Worm (Caenorhabditis elegans) whole organism, mixed stage, embryonic: Measurements from ENCODE around the gene C40A11.7.

Experiments
- ceh-39 ChIP-seq: fragments of 150-350 bp; optimal IDR thresholded peaks from 2 replicates; lab custom pipeline; 2014; ENCODE audit warnings: missing biosample characterization, missing genetic modification characterization
- ceh-43 ChIP-seq: fragments of 200-800 bp; sonication (Bioruptor generic); optimal IDR thresholded peaks from 2 replicates; lab custom pipeline; 2018; ENCODE audit warnings: mild to moderate bottlenecking, missing genetic modification characterization, moderate library complexity, missing compliant biosample characterization
- ceh-83 ChIP-seq: fragments of 200-800 bp; sonication (Bioruptor generic); optimal IDR thresholded peaks from 2 replicates; lab custom pipeline; 2018; ENCODE audit warnings: mild to moderate bottlenecking, missing genetic modification characterization, missing compliant biosample characterization
- cnd-1 ChIP-seq: fragments of 200-800 bp; sonication (Bioruptor generic); optimal IDR thresholded peaks from 2 replicates; lab custom pipeline; 2018; ENCODE audit warnings: mild to moderate bottlenecking, missing genetic modification characterization, missing compliant biosample characterization
- drap-1 ChIP-seq: fragments of 200-800 bp; sonication (Bioruptor generic); optimal IDR thresholded peaks from 3 replicates; lab custom pipeline; 2018; ENCODE audit warnings: mild to moderate bottlenecking, missing genetic modification characterization, missing compliant biosample characterization
- elt-1 ChIP-seq: sonication (generic microtip); optimal IDR thresholded peaks from 2 replicates; lab custom pipeline; 2017; ENCODE audit warnings: missing genetic modification characterization, mild to moderate bottlenecking, missing compliant biosample characterization, antibody characterized with exemption, moderate library complexity, borderline replicate concordance; ENCODE audit not compliant: insufficient read depth
- elt-3 ChIP-seq: fragments of 150-350 bp; optimal IDR thresholded peaks from 2 replicates; lab custom pipeline; 2014; ENCODE audit warnings: missing biosample characterization, missing genetic modification characterization
- flh-1 ChIP-seq: fragments of 200-800 bp; sonication (Bioruptor generic); optimal IDR thresholded peaks from 2 replicates; lab custom pipeline; 2018; ENCODE audit warnings: mild to moderate bottlenecking, missing genetic modification characterization, moderate library complexity, missing compliant biosample characterization
- hlh-1 ChIP-seq: fragments of 150-350 bp; optimal IDR thresholded peaks from 2 replicates; lab custom pipeline; 2014; ENCODE audit warnings: missing biosample characterization, missing genetic modification reagents, missing genetic modification characterization
- lin-32 ChIP-seq: fragments of 200-800 bp; sonication (Bioruptor generic); optimal IDR thresholded peaks from 2 replicates; lab custom pipeline; 2018; ENCODE audit warnings: mild to moderate bottlenecking, missing genetic modification characterization, missing compliant biosample characterization
- mep-1 ChIP-seq: fragments of 150-350 bp; optimal IDR thresholded peaks from 2 replicates; lab custom pipeline; 2017; ENCODE audit warnings: missing biosample characterization, missing genetic modification reagents, missing genetic modification characterization, inconsistent platforms
- mls-2 ChIP-seq: sonication (generic microtip); optimal IDR thresholded peaks from 2 replicates; lab custom pipeline; 2016; ENCODE audit warnings: mild to moderate bottlenecking, missing genetic modification characterization, moderate library complexity, missing compliant biosample characterization
- nhr-12 ChIP-seq: fragments of 150-350 bp; optimal IDR thresholded peaks from 2 replicates; lab custom pipeline; 2014; ENCODE audit warnings: missing biosample characterization, missing genetic modification characterization
- nhr-2 ChIP-seq: fragments of 150-350 bp; optimal IDR thresholded peaks from 2 replicates; lab custom pipeline; 2014; ENCODE audit warnings: missing biosample characterization, missing genetic modification characterization
- nhr-237 ChIP-seq: fragments of 150-350 bp; optimal IDR thresholded peaks from 2 replicates; lab custom pipeline; 2014; ENCODE audit warnings: missing biosample characterization, missing genetic modification characterization
- nhr-28 ChIP-seq: fragments of 150-350 bp; optimal IDR thresholded peaks from 2 replicates; lab custom pipeline; 2014; ENCODE audit warnings: missing biosample characterization, missing genetic modification characterization
- nhr-76 ChIP-seq: sonication (generic microtip); optimal IDR thresholded peaks from 2 replicates; lab custom pipeline; 2017; ENCODE audit warnings: missing biosample characterization, missing genetic modification characterization
- pha-4 ChIP-seq: fragments of 150-350 bp; optimal IDR thresholded peaks from 2 replicates; lab custom pipeline; 2018; ENCODE audit warnings: missing biosample characterization, missing genetic modification reagents, missing genetic modification characterization
- sem-2 ChIP-seq: fragments of 200-800 bp; sonication (Bioruptor generic); optimal IDR thresholded peaks from 2 replicates; lab custom pipeline; 2018; ENCODE audit warnings: mild to moderate bottlenecking, missing genetic modification characterization, missing compliant biosample characterization
- snpc-4 ChIP-seq: fragments of 150-350 bp; optimal IDR thresholded peaks from 2 replicates; lab custom pipeline; 2014; ENCODE audit warnings: missing biosample characterization, missing genetic modification characterization
- unc-39 ChIP-seq: fragments of 150-350 bp; optimal IDR thresholded peaks from 2 replicates; lab custom pipeline; 2014; ENCODE audit warnings: missing biosample characterization, missing genetic modification characterization
- unc-62 ChIP-seq: fragments of 150-350 bp; optimal IDR thresholded peaks from 2 replicates; lab custom pipeline; 2014; ENCODE audit warnings: missing biosample characterization, missing genetic modification reagents, missing genetic modification characterization
- ztf-11 ChIP-seq: fragments of 150-350 bp; optimal IDR thresholded peaks from 2 replicates; lab custom pipeline; 2014; ENCODE audit warnings: missing biosample characterization, missing genetic modification characterization

Gene C40A11.7

DNA sequence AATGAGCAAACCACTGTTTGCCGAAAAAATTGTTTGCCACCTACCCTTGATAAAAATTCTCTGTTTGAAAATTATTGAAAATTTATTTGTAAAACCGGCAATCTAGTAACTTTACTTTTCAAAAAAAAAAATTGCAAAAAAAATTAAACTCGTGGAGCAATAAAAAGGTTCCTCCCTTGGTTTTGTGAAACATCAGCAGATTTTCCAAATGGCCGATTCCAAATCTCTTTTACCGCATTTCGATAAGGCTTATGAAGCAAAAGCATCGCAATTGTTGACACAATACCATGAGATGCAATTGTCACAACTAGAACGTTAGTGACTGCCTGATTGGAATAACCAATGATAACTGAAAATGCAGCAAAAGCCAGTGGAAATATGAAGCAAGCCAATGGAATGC is 35.9 kb downstream of the C40A11.7 start:
- TF ChIP-seq sem-2 (GFP tag; lab: Kevin White, UChicago) (no peak), ceh-83 (GFP tag; lab: Kevin White, UChicago) (no peak), unc-62 (GFP tag; lab: Kevin White, UChicago) (no peak), unc-39 (tag; lab: Kevin White, UChicago) (no peak), nhr-2 (tag; lab: Kevin White, UChicago) (no peak), nhr-237 (tag; lab: Kevin White, UChicago) (no peak), hlh-1 (tag; lab: Kevin White, UChicago) (no peak)

DNA sequence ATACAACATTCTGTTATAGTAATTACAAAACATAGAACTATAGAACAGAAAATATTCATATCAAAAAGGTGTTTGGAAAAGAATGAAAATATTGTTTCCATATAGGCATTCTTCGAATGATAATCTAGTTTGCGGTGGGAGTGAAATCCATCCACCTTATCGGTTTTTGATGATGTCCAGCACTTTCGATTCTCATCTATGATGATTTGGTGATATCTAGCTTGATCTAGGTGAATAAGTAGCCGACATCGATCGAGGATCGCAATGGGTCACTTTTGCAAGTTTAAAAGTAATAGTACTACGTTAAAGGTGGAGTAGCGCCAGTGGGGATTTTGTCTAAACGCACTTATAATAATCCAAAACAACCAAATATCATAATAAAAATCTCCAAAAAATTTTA is 37.4 kb downstream of the C40A11.7 start, which contains the start of gene R52.6:
Gene R52.6 (minus strand): TSS at position 101 of the 400 bp plus-strand sequence.
- TF ChIP-seq ztf-11, result no peak

DNA sequence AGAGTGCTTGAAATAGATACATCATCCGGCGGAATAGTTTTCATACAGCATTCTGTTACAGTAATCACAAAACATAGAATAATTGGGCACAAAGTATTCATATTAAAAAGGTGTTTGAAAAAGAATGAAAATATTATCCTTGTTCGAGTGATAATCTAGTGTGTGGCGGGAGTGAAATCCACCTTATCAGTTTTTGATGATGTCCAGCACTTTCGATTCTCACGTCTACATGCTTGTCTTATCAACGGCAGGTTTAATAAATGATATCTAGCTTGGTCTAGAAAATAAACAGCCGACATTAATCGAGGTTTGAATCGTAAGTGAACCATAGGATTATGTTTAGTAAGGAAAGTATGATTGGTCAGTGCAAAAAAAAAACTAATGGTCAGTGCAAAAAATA is 40.4 kb downstream of the C40A11.7 start, which contains the start of gene R52.5:
Gene R52.5 (minus strand): TSS at position 101 of the 400 bp plus-strand sequence.
- TF ChIP-seq unc-62 (GFP tag; lab: Kevin White, UChicago) (no peak), snpc-4 (tag; lab: Kevin White, UChicago) (no peak), nhr-76 (tag; lab: Kevin White, UChicago) (no peak), mls-2 (no peak), nhr-28 (tag; lab: Kevin White, UChicago) (no peak), unc-39 (tag; lab: Kevin White, UChicago) (no peak), lin-32 (GFP tag; lab: Kevin White, UChicago) (no peak), ceh-83 (GFP tag; lab: Kevin White, UChicago) (no peak), nhr-12 (tag; lab: Kevin White, UChicago) (no peak), nhr-237 (tag; lab: Kevin White, UChicago) (no peak), elt-3 (tag; lab: Kevin White, UChicago) (no peak), ceh-43 (GFP tag; lab: Kevin White, UChicago) (no peak), elt-1 (no peak)

DNA sequence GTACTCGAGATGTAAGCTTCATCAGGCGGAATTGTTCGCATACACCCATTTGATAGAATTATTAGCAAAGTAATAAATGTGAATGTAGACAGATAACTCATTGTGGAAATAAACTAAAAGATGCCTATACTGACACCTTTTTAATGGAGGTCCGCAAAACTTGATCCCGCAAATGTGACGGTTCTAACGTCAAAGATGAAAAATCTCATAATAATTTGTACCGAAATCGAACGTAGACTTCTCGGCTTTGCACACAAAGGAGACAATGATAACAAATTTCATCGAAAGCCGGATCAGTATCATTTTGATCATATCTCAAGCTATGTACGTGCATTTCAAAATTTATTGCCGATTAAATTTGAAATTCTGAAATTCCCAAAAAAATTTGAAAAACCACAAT is 42.1 kb downstream of the C40A11.7 start, which contains the start of gene R52.4:
Gene R52.4 (minus strand): TSS at position 101 of the 400 bp plus-strand sequence.
- no peak for TF ChIP-seq drap-1 (GFP tag; lab: Kevin White, UChicago)
- TF ChIP-seq ceh-39, result no peak
- TF ChIP-seq ceh-43 (GFP tag; lab: Kevin White, UChicago), result no peak
- TF ChIP-seq unc-39 (tag; lab: Kevin White, UChicago), result no peak
- TF ChIP-seq lin-32 (GFP tag; lab: Kevin White, UChicago), result no peak
- no peak for TF ChIP-seq pha-4 (tag; lab: Kevin White, UChicago)
- TF ChIP-seq flh-1 (GFP tag; lab: Kevin White, UChicago), result no peak
- TF ChIP-seq hlh-1 (tag; lab: Kevin White, UChicago), result no peak

DNA sequence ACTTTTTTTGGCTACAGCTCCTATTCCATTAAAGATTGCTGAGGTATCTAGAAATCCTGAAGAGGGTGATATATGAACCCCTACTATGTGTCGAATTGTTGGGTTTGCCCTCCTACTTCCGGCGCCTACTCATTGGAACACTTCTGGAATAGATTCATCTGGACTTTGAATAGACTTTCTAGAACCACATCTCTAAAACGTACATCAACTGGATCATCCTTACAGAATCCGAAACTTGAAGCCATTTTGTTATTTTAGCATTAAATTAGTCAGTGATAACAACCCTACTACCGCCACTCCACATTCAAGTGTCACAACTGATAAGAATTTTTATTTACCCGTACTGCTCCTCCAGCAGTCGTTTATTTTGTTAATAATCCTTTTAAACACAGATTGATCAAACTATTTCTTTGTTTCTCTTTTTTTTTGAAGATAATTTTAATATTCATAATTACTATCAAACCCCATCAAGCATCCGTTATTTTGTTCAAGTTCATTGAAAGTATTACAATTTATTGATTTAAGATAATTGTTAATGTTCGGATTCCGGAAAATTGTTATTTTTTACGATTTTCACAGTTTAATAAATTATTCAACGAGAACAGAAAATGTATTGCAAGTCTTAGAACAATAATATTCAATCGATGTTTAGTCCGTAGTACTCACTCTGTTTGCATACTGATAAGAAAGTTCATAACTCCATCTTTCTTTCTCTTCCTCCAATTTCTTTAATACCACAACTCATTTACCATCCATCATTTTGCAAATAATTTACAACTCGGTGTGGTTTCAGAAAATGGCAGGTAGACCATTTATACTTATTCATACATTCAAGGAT is 51.0 kb downstream of the C40A11.7 start, which contains the start of gene math-42:
Gene math-42 (plus strand): TSS at position 788 of the 838 bp plus-strand sequence.
- no peak for TF ChIP-seq ceh-83 (GFP tag; lab: Kevin White, UChicago)
- no peak for TF ChIP-seq cnd-1
- no peak for TF ChIP-seq nhr-237 (tag; lab: Kevin White, UChicago)
- TF ChIP-seq sem-2 (GFP tag; lab: Kevin White, UChicago), result no peak
- no peak for TF ChIP-seq mep-1 (tag; lab: Kevin White, UChicago)
- no peak for TF ChIP-seq ztf-11
- no peak for TF ChIP-seq unc-62 (GFP tag; lab: Kevin White, UChicago)
- TF ChIP-seq mls-2, result no peak
